In genomic region chrV:11113041-11113574, ce11 we compare ENCODE assay signal across 1 worm cellular context.
TF ChIP-seq lines count a peak whose summit lies in the region.

TSS of gene erfa-3 (minus strand) at chrV:11113091.

TF ChIP-seq in whole organism, late embryonic, 69 proteins besides CTCF, POLR2A, EP300 and RAD21 (continued from another document):
- TF ChIP-seq ceh-2 (tag; optimal IDR thresholded peaks at IDR 0.05; lab: Kevin White, UChicago): peak; percentile 65
- TF ChIP-seq nhr-232 (tag; optimal IDR thresholded peaks at IDR 0.05; lab: Kevin White, UChicago): peak; percentile 62
- peak; percentile 85 for TF ChIP-seq pha-2 (tag; optimal IDR thresholded peaks at IDR 0.05; lab: Kevin White, UChicago)
- no peak for TF ChIP-seq mec-3 (tag; optimal IDR thresholded peaks at IDR 0.05; lab: Kevin White, UChicago; ENCODE audit: borderline replicate concordance)
